Fruit fly (Drosophila melanogaster): ENCODE results near the gene CheB38c.

DNA sequence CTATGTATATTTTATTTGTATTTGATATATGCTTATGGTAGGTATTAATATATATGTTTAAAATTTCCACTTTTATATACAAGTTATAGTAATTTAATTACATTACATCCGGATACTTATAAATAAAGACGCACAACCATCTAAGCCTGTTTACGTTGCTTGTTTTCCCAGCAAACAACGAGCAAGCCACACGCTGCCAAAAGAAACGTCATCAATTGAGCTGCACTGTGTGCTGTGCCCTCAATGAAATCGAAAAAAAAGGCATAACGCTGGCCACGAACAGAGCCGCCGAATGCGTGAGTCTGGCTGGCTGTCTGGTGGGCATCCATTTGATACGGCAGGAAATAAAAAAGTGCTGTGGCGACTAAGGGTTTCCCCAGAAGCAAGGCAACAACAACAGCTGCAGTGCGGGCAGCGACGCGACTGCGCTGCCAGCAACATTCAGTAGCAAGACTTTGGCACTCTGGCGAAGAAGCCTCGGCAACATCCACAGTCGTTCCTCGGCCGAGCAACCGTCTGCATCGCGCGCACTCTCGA is 31.5 kb upstream of the CheB38c start, which contains the start of gene twit:
- no peak for TF ChIP-seq Hnf4 (GFP tag; optimal IDR thresholded peaks at IDR 0.05)
- no peak for TF ChIP-seq rgr (GFP tag; optimal IDR thresholded peaks at IDR 0.05)
- TF ChIP-seq Hr83 (GFP tag; optimal IDR thresholded peaks at IDR 0.05; ENCODE audit: poor library complexity, severe bottlenecking), result no peak
- no peak for TF ChIP-seq dl (GFP tag; optimal IDR thresholded peaks at IDR 0.05; ENCODE audit: insufficient read depth in 1 of 2, partially characterized antibody in 2 of 2)

All from whole organism, wandering third instar larva.